Worm (Caenorhabditis elegans) whole organism, L4 larva: Measurements from ENCODE around the gene vamp-8.
"Not testable (repeated sequence)": the region's sequence is repeated elsewhere in the genome, so short reads cannot be mapped to it uniquely, and the experiment has no call there.

Experiments used
- R02D3.7 ChIP-seq: fragments of 150-350 bp; sonication (generic microtip); optimal IDR thresholded peaks from 3 replicates; lab custom pipeline; 2014; ENCODE audit warnings: missing biosample characterization, missing genetic modification characterization
- fkh-10 ChIP-seq: fragments of 150-350 bp; optimal IDR thresholded peaks from 2 replicates; lab custom pipeline; 2014; ENCODE audit warnings: missing biosample characterization, missing genetic modification reagents, missing genetic modification characterization
- hlh-11 ChIP-seq: fragments of 200-800 bp; sonication (Bioruptor generic); optimal IDR thresholded peaks from 2 replicates; lab custom pipeline; 2018; ENCODE audit warnings: mild to moderate bottlenecking, missing genetic modification characterization, missing compliant biosample characterization
- jun-1 ChIP-seq: fragments of 150-350 bp; optimal IDR thresholded peaks from 2 replicates; lab custom pipeline; 2014; ENCODE audit warnings: missing biosample characterization, missing genetic modification reagents, missing genetic modification characterization
- nhr-76 ChIP-seq: fragments of 150-350 bp; optimal IDR thresholded peaks from 2 replicates; lab custom pipeline; 2014; ENCODE audit warnings: missing biosample characterization, missing genetic modification characterization
- nhr-77 ChIP-seq: fragments of 150-350 bp; optimal IDR thresholded peaks from 2 replicates; lab custom pipeline; 2014; ENCODE audit warnings: missing biosample characterization, missing genetic modification characterization

DNA sequence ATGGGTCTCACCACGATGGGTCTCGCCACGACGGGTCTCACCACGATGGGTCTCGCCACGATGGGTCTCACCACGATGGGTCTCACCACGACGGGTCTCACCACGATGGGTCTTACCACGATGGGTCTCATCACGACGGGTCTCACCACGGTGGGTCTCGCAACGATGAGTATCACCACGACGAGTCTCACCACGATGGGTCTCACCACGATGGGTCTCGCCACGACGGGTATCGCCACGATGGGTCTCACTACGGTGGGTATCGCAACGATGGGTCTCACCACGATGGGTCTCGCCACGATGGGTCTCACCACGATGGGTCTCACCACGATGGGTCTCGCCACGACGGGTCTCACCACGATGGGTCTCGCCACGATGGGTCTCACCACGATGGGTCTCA, 19.4 kb upstream of the vamp-8 start:
- TF ChIP-seq fkh-10 (GFP tag; lab: Kevin White, UChicago); R02D3.7 (tag; lab: Kevin White, UChicago); jun-1; nhr-77; hlh-11 (tag; lab: Kevin White, UChicago); nhr-76: not testable (repeated sequence)
